Worm (Caenorhabditis elegans) whole organism, midembryonic: ENCODE data around the gene gyf-1.

Experiments used
- T22C8.4 ChIP-seq: fragments of 200-800 bp; sonication (Bioruptor generic); IDR thresholded peaks from 2 replicates; pipeline ENCODE4 v1.3.6; 2022; ENCODE audit warnings: missing genetic modification characterization, missing compliant biosample characterization
- cog-1 ChIP-seq: sonication (generic microtip); optimal IDR thresholded peaks from 2 replicates; lab custom pipeline; 2016; ENCODE audit warnings: missing genetic modification characterization, missing compliant biosample characterization
- flt-1 ChIP-seq: fragments of 200-800 bp; sonication (Bioruptor generic); IDR thresholded peaks from 2 replicates; pipeline ENCODE4 v1.3.6; 2022; ENCODE audit warnings: missing genetic modification characterization, missing compliant biosample characterization
- klf-2 ChIP-seq: fragments of 200-800 bp; sonication (Bioruptor generic); conservative IDR thresholded peaks from 2 replicates; pipeline ENCODE4 v1.3.6; 2022; ENCODE audit warnings: missing genetic modification reagents, missing genetic modification characterization, missing compliant biosample characterization
- ztf-29 ChIP-seq: fragments of 200-800 bp; sonication (Bioruptor generic); IDR thresholded peaks from 2 replicates; pipeline ENCODE4 v1.3.6; 2022; ENCODE audit warnings: missing genetic modification reagents, missing genetic modification characterization, missing compliant biosample characterization

DNA sequence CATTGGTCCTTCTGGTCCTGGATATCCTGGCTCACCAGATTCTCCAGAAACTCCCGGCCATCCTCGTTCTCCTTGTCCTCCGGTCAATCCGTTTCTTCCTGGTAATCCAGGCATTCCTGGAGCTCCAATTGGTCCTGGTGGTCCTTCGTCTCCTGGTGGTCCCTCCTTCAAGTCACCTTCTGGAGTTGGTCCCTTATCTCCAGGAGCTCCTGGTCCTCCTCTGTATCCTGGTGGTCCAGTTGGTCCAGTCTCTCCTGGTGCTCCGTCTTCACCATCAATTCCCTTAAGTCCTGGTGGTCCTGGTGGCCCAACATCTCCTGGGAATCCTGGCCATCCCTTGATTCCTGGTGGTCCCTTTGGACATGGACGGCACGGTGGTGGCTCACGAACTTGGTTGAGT, 26.6 kb downstream of the gyf-1 start:
- TF ChIP-seq flt-1 (GFP tag; lab: Robert Waterston, UW): no peak
- TF ChIP-seq ztf-29 (GFP tag; lab: Robert Waterston, UW): no peak
- no peak for TF ChIP-seq klf-2 (GFP tag; lab: Robert Waterston, UW)
- no peak for TF ChIP-seq T22C8.4 (GFP tag; lab: Robert Waterston, UW)
- TF ChIP-seq cog-1 (tag; lab: Kevin White, UChicago): no peak
